Worm (Caenorhabditis elegans): Measurements from ENCODE around the gene T14G8.4.

ce11 chrX:12827741-12828408 is 35.8 kb downstream of the T14G8.4 start:
- TF ChIP-seq W03F9.2 (tag; optimal IDR thresholded peaks at IDR 0.05) (no peak), dao-5 (tag; optimal IDR thresholded peaks at IDR 0.05) (no peak)
